Fruit fly (Drosophila melanogaster): ENCODE data around the gene mus201.
A peak's percentile ranks its signal among the peaks of the same experiment; 100 is the strongest.

The mus201 gene

DNA sequence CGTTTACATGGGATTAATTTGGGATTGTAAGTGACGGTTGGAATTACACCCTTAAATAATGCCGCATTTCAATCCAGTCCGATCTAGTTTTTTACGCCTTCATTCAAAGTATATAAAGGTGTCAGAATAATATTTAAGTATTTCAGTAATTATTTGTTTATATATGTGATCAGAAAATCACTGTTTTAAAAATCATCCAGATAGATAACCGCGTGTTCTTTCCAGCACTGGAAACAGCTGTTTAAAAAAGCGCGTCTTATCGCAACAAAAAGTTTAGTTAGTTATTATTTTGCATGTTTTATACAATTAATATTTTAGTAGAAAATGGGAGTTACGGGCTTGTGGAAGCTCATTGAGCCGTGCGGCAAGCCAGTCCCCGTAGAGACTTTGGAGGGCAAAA is at the start of gene mus201:
TSS of gene mus201 (plus strand) at position 118 of the 400 bp plus-strand sequence.
- TF ChIP-seq Clk (GFP tag; optimal IDR thresholded peaks at IDR 0.05) (no peak), CG1620 (GFP tag; optimal IDR thresholded peaks at IDR 0.05) (peak; percentile 42), CG5204 (GFP tag; optimal IDR thresholded peaks at IDR 0.05) (no peak), kay (GFP tag; ENCODE audit: borderline replicate concordance) (peak; percentile 94), cnc (optimal IDR thresholded peaks at IDR 0.05) (no peak), CG14711 (tag; optimal IDR thresholded peaks at IDR 0.05) (peak; percentile 16), pad (GFP tag; optimal IDR thresholded peaks at IDR 0.05) (peak; percentile 10), bab1 (GFP tag; optimal IDR thresholded peaks at IDR 0.05) (peak; percentile 31)

DNA sequence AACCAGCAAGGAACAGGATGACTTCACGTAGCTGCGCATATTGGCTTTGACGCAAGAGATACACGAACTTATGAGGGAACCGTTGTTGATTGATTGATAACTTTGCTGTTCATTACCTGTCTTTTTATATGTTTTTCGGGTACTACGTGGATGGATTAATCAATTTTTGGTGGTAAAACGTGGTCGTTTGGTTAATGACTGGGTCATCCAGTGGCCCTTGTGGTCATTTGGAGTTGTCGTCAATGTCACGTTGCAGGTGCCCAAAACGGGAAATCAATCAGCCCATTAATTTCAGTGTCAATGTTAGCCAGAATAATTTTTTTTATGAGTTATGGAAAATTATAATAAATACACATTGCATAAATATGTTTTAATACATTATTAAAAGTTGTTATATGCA is 48.7 kb upstream of the mus201 start, which contains the start of gene CG42819:
TSS of gene CG42819 (minus strand) at position 101 of the 400 bp plus-strand sequence.
- no peak for TF ChIP-seq CG14711 (tag; optimal IDR thresholded peaks at IDR 0.05)
- no peak for TF ChIP-seq CG7101 (tag; optimal IDR thresholded peaks at IDR 0.05)
- no peak for TF ChIP-seq kay (GFP tag; ENCODE audit: borderline replicate concordance)
- TF ChIP-seq toe (GFP tag; optimal IDR thresholded peaks at IDR 0.05), result no peak
- TF ChIP-seq Clk (GFP tag; optimal IDR thresholded peaks at IDR 0.05), result no peak

DNA sequence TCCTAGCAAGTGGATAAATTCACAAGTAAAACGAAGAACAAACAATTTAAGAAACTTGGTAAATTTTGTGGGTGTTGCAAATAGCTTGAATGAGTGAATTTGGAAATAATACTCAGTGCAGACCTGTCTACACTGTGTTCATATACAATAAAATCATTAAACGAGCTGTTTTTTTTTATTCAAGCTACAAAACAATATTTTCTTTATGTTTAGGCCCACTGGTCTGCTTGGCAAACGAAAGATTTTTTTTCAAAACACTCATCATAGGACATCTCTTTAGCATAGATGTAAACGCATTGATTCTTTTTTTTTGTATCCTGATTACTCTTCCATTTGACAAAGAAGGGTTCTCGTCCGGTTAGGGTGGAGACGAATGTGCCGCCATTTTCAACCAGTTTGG is 45.7 kb upstream of the mus201 start, which contains the start of gene CG42820:
TSS of gene CG42820 (minus strand) at position 101 of the 400 bp plus-strand sequence.
- TF ChIP-seq cnc (optimal IDR thresholded peaks at IDR 0.05), result no peak
- no peak for TF ChIP-seq CG14711 (tag; optimal IDR thresholded peaks at IDR 0.05)
- no peak for TF ChIP-seq pad (GFP tag; optimal IDR thresholded peaks at IDR 0.05)
- no peak for TF ChIP-seq Mnt (GFP tag; optimal IDR thresholded peaks at IDR 0.05)
- no peak for TF ChIP-seq cic (GFP tag; optimal IDR thresholded peaks at IDR 0.05)
- TF ChIP-seq kay (GFP tag; ENCODE audit: borderline replicate concordance), result no peak
- no peak for TF ChIP-seq CG5204 (GFP tag; optimal IDR thresholded peaks at IDR 0.05)
- TF ChIP-seq CG33017 (tag; optimal IDR thresholded peaks at IDR 0.05), result no peak
- no peak for TF ChIP-seq bab1 (GFP tag; optimal IDR thresholded peaks at IDR 0.05)
- TF ChIP-seq Clk (GFP tag; optimal IDR thresholded peaks at IDR 0.05), result no peak
- no peak for TF ChIP-seq toe (GFP tag; optimal IDR thresholded peaks at IDR 0.05)
- TF ChIP-seq CG7101 (tag; optimal IDR thresholded peaks at IDR 0.05), result no peak
- TF ChIP-seq Hr96 (GFP tag; optimal IDR thresholded peaks at IDR 0.05), result no peak
- TF ChIP-seq CG7045 (GFP tag; optimal IDR thresholded peaks at IDR 0.05), result no peak
- no peak for TF ChIP-seq CG1620 (GFP tag; optimal IDR thresholded peaks at IDR 0.05)
- no peak for TF ChIP-seq ovo (GFP tag; optimal IDR thresholded peaks at IDR 0.05)
- TF ChIP-seq tj (GFP tag; optimal IDR thresholded peaks at IDR 0.05), result no peak
- no peak for TF ChIP-seq Crg-1 (GFP tag; optimal IDR thresholded peaks at IDR 0.05)

DNA sequence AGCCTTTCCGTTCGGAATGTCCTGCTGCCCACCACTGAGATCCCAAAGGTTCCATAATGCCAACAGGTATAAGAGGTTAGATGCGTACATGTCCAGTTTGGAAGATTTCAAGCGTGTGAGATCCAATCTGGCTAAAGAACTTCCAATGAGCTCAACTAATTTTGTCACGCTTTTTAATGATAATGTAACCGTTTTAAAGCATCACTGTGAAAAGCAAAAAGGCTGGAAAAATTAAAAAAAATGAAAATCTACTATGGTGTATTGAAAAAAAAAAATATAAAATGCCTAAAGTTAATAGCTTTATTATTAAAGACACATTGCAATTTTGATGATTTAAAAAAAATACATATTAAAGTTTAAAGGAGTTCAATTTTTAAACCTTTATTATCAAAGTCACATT is 44.8 kb upstream of the mus201 start, which contains the start of gene Acp29AB:
TSS of gene Acp29AB (minus strand) at position 101 of the 400 bp plus-strand sequence.
- TF ChIP-seq CG14711 (tag; optimal IDR thresholded peaks at IDR 0.05) (no peak), kay (GFP tag; ENCODE audit: borderline replicate concordance) (peak; percentile 62)

DNA sequence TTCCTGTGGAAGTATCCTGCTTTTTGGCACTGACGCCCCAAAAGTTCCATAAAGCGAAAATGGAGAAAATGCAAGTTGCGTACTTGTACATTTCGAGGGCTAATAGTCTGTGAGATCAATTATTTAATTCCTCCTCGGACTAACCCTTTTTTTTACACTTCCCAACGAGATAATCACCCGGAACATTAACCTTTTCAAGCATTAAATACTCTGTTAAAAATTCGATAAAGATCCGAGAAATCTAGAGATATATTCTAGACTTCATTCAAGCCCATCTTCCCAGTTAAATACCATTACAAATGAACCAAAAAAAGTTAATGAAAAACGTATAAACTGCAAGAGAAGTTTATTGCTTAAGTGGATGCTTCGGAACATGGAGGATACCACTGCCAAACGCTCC is 43.8 kb upstream of the mus201 start, which contains the start of gene lectin-29Ca:
TSS of gene lectin-29Ca (minus strand) at position 101 of the 400 bp plus-strand sequence.
- TF ChIP-seq CG7101 (tag; optimal IDR thresholded peaks at IDR 0.05) (no peak), Mnt (GFP tag; optimal IDR thresholded peaks at IDR 0.05) (no peak), CG5204 (GFP tag; optimal IDR thresholded peaks at IDR 0.05) (no peak), CG33017 (tag; optimal IDR thresholded peaks at IDR 0.05) (no peak), pad (GFP tag; optimal IDR thresholded peaks at IDR 0.05) (no peak), kay (GFP tag; ENCODE audit: borderline replicate concordance) (no peak), Hr96 (GFP tag; optimal IDR thresholded peaks at IDR 0.05) (no peak), cic (GFP tag; optimal IDR thresholded peaks at IDR 0.05) (no peak), cnc (optimal IDR thresholded peaks at IDR 0.05) (no peak), Crg-1 (GFP tag; optimal IDR thresholded peaks at IDR 0.05) (no peak), tj (GFP tag; optimal IDR thresholded peaks at IDR 0.05) (no peak), bab1 (GFP tag; optimal IDR thresholded peaks at IDR 0.05) (no peak), ovo (GFP tag; optimal IDR thresholded peaks at IDR 0.05) (no peak), Clk (GFP tag; optimal IDR thresholded peaks at IDR 0.05) (no peak), CG14711 (tag; optimal IDR thresholded peaks at IDR 0.05) (no peak), toe (GFP tag; optimal IDR thresholded peaks at IDR 0.05) (no peak), CG1620 (GFP tag; optimal IDR thresholded peaks at IDR 0.05) (no peak), CG7045 (GFP tag; optimal IDR thresholded peaks at IDR 0.05) (no peak)

DNA sequence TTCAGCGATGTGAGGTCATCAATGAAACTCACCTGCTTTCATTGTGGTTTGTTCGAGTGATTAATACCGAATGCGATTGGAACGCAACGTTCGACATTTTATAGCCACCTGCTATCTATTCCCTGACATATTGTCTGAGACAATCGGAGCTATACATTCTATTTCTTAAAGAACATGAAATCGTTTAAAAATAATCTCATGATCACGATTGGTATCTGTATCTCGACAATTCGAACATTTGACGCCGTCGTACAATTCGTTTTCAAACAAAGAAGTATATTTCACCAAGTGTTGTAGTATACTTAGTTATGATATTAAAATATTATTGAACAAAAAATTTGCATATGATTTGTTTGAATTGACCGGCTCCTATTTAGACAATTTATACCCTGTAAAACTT is 43.1 kb upstream of the mus201 start, which contains the start of gene Peritrophin-15b:
TSS of gene Peritrophin-15b (minus strand) at position 101 of the 400 bp plus-strand sequence.
- TF ChIP-seq CG1620 (GFP tag; optimal IDR thresholded peaks at IDR 0.05) (no peak), cnc (optimal IDR thresholded peaks at IDR 0.05) (no peak), CG11617 (GFP tag; optimal IDR thresholded peaks at IDR 0.05) (no peak), Crg-1 (GFP tag; optimal IDR thresholded peaks at IDR 0.05) (no peak), tj (GFP tag; optimal IDR thresholded peaks at IDR 0.05) (no peak), cic (GFP tag; optimal IDR thresholded peaks at IDR 0.05) (no peak), Mnt (GFP tag; optimal IDR thresholded peaks at IDR 0.05) (no peak), CG7045 (GFP tag; optimal IDR thresholded peaks at IDR 0.05) (no peak), kay (GFP tag; ENCODE audit: borderline replicate concordance) (no peak), CG5204 (GFP tag; optimal IDR thresholded peaks at IDR 0.05) (no peak), CG7101 (tag; optimal IDR thresholded peaks at IDR 0.05) (no peak), toe (GFP tag; optimal IDR thresholded peaks at IDR 0.05) (no peak)

DNA sequence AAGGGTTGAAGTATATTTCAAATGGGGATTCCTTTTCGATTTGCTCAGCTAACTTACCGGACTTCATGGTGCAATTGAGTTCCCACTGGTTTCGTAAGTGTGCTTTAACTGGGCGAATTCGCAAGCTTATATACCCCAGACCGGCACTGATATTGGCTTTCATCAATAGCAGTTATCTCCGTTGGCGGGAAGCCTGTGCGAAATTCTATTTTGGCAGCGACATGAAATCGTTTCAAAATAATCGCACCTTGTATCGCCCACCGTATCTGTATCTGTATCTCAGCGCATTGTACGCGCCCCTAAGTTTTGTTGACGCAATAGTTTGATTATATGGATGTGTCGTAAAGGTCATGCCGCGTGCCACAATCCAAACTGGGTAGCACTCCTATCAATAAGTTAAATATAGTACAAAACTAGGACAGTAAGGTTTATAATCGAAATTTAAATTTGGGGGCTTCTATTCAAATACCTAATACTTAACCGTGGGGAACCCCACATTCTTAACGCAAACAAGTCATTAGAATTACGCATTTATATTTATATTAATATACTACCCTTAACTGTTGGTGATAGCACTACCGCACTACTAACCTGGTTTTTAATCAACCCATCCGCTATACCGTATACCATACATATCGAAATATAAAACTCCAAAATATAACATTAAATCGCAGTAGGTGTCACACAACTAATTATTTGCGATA is 41.8 kb upstream of the mus201 start, which contains the start of the genes Peritrophin-15a and CG13385:
TSS of gene Peritrophin-15a (minus strand) at position 101 of the 704 bp plus-strand sequence.
TSS of gene CG13385 (plus strand) at position 654 of the 704 bp plus-strand sequence.
- TF ChIP-seq bab1 (GFP tag; optimal IDR thresholded peaks at IDR 0.05), result no peak
- no peak for TF ChIP-seq toe (GFP tag; optimal IDR thresholded peaks at IDR 0.05)
- TF ChIP-seq CG1620 (GFP tag; optimal IDR thresholded peaks at IDR 0.05), result no peak
- no peak for TF ChIP-seq ovo (GFP tag; optimal IDR thresholded peaks at IDR 0.05)
- no peak for TF ChIP-seq CG12768 (GFP tag; optimal IDR thresholded peaks at IDR 0.05)
- TF ChIP-seq Crg-1 (GFP tag; optimal IDR thresholded peaks at IDR 0.05), result no peak
- TF ChIP-seq CG14711 (tag; optimal IDR thresholded peaks at IDR 0.05), result no peak
- no peak for TF ChIP-seq CG33017 (tag; optimal IDR thresholded peaks at IDR 0.05)
- TF ChIP-seq cic (GFP tag; optimal IDR thresholded peaks at IDR 0.05), result no peak
- TF ChIP-seq cnc (optimal IDR thresholded peaks at IDR 0.05), result no peak
- no peak for TF ChIP-seq CG11617 (GFP tag; optimal IDR thresholded peaks at IDR 0.05)
- no peak for TF ChIP-seq Clk (GFP tag; optimal IDR thresholded peaks at IDR 0.05)
- TF ChIP-seq pad (GFP tag; optimal IDR thresholded peaks at IDR 0.05), result no peak
- TF ChIP-seq CG5204 (GFP tag; optimal IDR thresholded peaks at IDR 0.05), result no peak
- no peak for TF ChIP-seq CG7101 (tag; optimal IDR thresholded peaks at IDR 0.05)
- no peak for TF ChIP-seq kay (GFP tag; ENCODE audit: borderline replicate concordance)
- TF ChIP-seq Hr96 (GFP tag; optimal IDR thresholded peaks at IDR 0.05), result no peak
- no peak for TF ChIP-seq Mnt (GFP tag; optimal IDR thresholded peaks at IDR 0.05)
